Worm (Caenorhabditis elegans) whole organism, young adult: Measurements from ENCODE around the gene fbxb-75.

ENCODE experiments used
- B0261.1 ChIP-seq: sonication (generic microtip); optimal IDR thresholded peaks from 2 replicates; lab custom pipeline; 2016; ENCODE audit warnings: mild to moderate bottlenecking, missing genetic modification characterization, moderate library complexity, missing compliant biosample characterization
- K12H6.12 ChIP-seq: fragments of 200-800 bp; sonication (Bioruptor generic); optimal IDR thresholded peaks from 2 replicates; lab custom pipeline; 2018; ENCODE audit warnings: mild to moderate bottlenecking, missing genetic modification characterization, missing compliant biosample characterization
- Y56A3A.18 ChIP-seq: fragments of 200-800 bp; sonication (Bioruptor generic); IDR thresholded peaks from 2 replicates; pipeline ENCODE4 v1.3.6; 2022; ENCODE audit warnings: missing genetic modification reagents, missing genetic modification characterization, missing compliant biosample characterization
- lin-54 ChIP-seq: fragments of 200-800 bp; sonication (Bioruptor generic); optimal IDR thresholded peaks from 2 replicates; lab custom pipeline; 2018; ENCODE audit warnings: mild to moderate bottlenecking, missing genetic modification characterization, missing compliant biosample characterization
- lir-1 ChIP-seq: fragments of 200-800 bp; sonication (Bioruptor generic); conservative IDR thresholded peaks from 2 replicates; pipeline ENCODE4 v1.3.6; 2022; ENCODE audit warnings: missing genetic modification reagents, missing genetic modification characterization, missing compliant biosample characterization
- unc-62 ChIP-seq: fragments of 150-350 bp; optimal IDR thresholded peaks from 2 replicates; lab custom pipeline; 2014; ENCODE audit warnings: missing biosample characterization, missing genetic modification reagents, missing genetic modification characterization

- no peak for TF ChIP-seq Y56A3A.18 (GFP tag; lab: Robert Waterston, UW)
- TF ChIP-seq B0261.1: no peak
- TF ChIP-seq K12H6.12 (tag; lab: Kevin White, UChicago): no peak
- no peak for TF ChIP-seq lin-54 (GFP tag; lab: Kevin White, UChicago)
- no peak for TF ChIP-seq lir-1
- no peak for TF ChIP-seq unc-62
Observed at ce11 chrIV:4397111-4397510, 43.9 kb downstream of the fbxb-75 start.
